Worm (Caenorhabditis elegans) whole organism, midembryonic: ENCODE data around the gene nhr-116.

Experiments
- T22C8.4 ChIP-seq: fragments of 200-800 bp; sonication (Bioruptor generic); IDR thresholded peaks from 2 replicates; pipeline ENCODE4 v1.3.6; 2022; ENCODE audit warnings: missing genetic modification characterization, missing compliant biosample characterization
- cog-1 ChIP-seq: sonication (generic microtip); optimal IDR thresholded peaks from 2 replicates; lab custom pipeline; 2016; ENCODE audit warnings: missing genetic modification characterization, missing compliant biosample characterization
- flt-1 ChIP-seq: fragments of 200-800 bp; sonication (Bioruptor generic); IDR thresholded peaks from 2 replicates; pipeline ENCODE4 v1.3.6; 2022; ENCODE audit warnings: missing genetic modification characterization, missing compliant biosample characterization
- klf-2 ChIP-seq: fragments of 200-800 bp; sonication (Bioruptor generic); conservative IDR thresholded peaks from 2 replicates; pipeline ENCODE4 v1.3.6; 2022; ENCODE audit warnings: missing genetic modification reagents, missing genetic modification characterization, missing compliant biosample characterization
- med-1 ChIP-seq: sonication (generic microtip); optimal IDR thresholded peaks from 2 replicates; lab custom pipeline; 2017; ENCODE audit warnings: missing genetic modification characterization, mild to moderate bottlenecking, missing compliant biosample characterization, antibody characterized with exemption, missing genetic modification reagents; ENCODE audit not compliant: insufficient read depth
- ref-1 ChIP-seq: fragments of 200-800 bp; sonication (Bioruptor generic); conservative IDR thresholded peaks from 2 replicates; pipeline ENCODE4 v1.3.6; 2022; ENCODE audit warnings: missing genetic modification reagents, missing genetic modification characterization, missing compliant biosample characterization
- tab-1 ChIP-seq: fragments of 200-800 bp; sonication (Bioruptor generic); IDR thresholded peaks from 2 replicates; pipeline ENCODE4 v1.3.6; 2022; ENCODE audit warnings: missing genetic modification characterization, missing compliant biosample characterization
- ztf-23 ChIP-seq: fragments of 200-800 bp; sonication (Bioruptor generic); IDR thresholded peaks from 2 replicates; pipeline ENCODE4 v1.3.6; 2022; ENCODE audit warnings: missing genetic modification reagents, missing genetic modification characterization, missing compliant biosample characterization
- ztf-29 ChIP-seq: fragments of 200-800 bp; sonication (Bioruptor generic); IDR thresholded peaks from 2 replicates; pipeline ENCODE4 v1.3.6; 2022; ENCODE audit warnings: missing genetic modification reagents, missing genetic modification characterization, missing compliant biosample characterization

ce11 chrV:16951504-16951903 lies 39.5 kb downstream of the nhr-116 start, which contains the start of gene clec-238:
- TF ChIP-seq ref-1 (GFP tag; lab: Robert Waterston, UW) (no peak), tab-1 (GFP tag; lab: Robert Waterston, UW) (no peak), ztf-23 (GFP tag; lab: Robert Waterston, UW) (no peak), flt-1 (GFP tag; lab: Robert Waterston, UW) (no peak), klf-2 (no peak), med-1 (GFP tag; lab: Kevin White, UChicago) (no peak), ztf-29 (GFP tag; lab: Robert Waterston, UW) (no peak), T22C8.4 (GFP tag; lab: Robert Waterston, UW) (no peak), cog-1 (no peak)
